Worm (Caenorhabditis elegans): ENCODE results near the gene F13H10.8.

F13H10.8 gene

ce11 chrIV:11036222-11036621, 15.9 kb downstream of the F13H10.8 start, which contains the start of gene fkb-1 (continued):
- TF ChIP-seq sox-4 (tag; optimal IDR thresholded peaks at IDR 0.05) (peak; percentile 19), nhr-237 (tag; optimal IDR thresholded peaks at IDR 0.05) (no peak), jun-1 (tag; optimal IDR thresholded peaks at IDR 0.05) (peak; percentile 30), efl-1 (optimal IDR thresholded peaks at IDR 0.05) (peak; percentile 66 to 78), efl-1 (GFP tag; optimal IDR thresholded peaks at IDR 0.05 in 1 of 2) (peak; percentile 68 to 96), snu-23 (GFP tag; optimal IDR thresholded peaks at IDR 0.05) (peak; percentile 86), mef-2 (tag; optimal IDR thresholded peaks at IDR 0.05) (no peak), nhr-77 (tag; optimal IDR thresholded peaks at IDR 0.05) (peak; percentile 39), ceh-63 (GFP tag; optimal IDR thresholded peaks at IDR 0.05) (no peak)

- TF ChIP-seq nhr-84 (tag; optimal IDR thresholded peaks at IDR 0.05) (no peak), ztf-11 (tag; optimal IDR thresholded peaks at IDR 0.05) (no peak), mef-2 (tag; optimal IDR thresholded peaks at IDR 0.05) (no peak), ces-1 (GFP tag; optimal IDR thresholded peaks at IDR 0.05) (no peak), nhr-47 (tag; optimal IDR thresholded peaks at IDR 0.05) (no peak), nhr-71 (tag; optimal IDR thresholded peaks at IDR 0.05) (peak; percentile 9), efl-1 (optimal IDR thresholded peaks at IDR 0.05) (no peak), efl-1 (GFP tag; optimal IDR thresholded peaks at IDR 0.05 in 1 of 2) (peak in 1 of 2 experiments; percentile 32), unc-130 (tag; optimal IDR thresholded peaks at IDR 0.05) (no peak), ceh-90 (tag; optimal IDR thresholded peaks at IDR 0.05) (no peak), swsn-7 (tag; optimal IDR thresholded peaks at IDR 0.05) (no peak), aly-2 (tag; optimal IDR thresholded peaks at IDR 0.05) (no peak), snu-23 (GFP tag; optimal IDR thresholded peaks at IDR 0.05) (no peak), fkh-4 (tag; optimal IDR thresholded peaks at IDR 0.05; ENCODE audit: borderline replicate concordance) (no peak), C16A3.4 (tag; optimal IDR thresholded peaks at IDR 0.05) (no peak), unc-62 (GFP tag; optimal IDR thresholded peaks at IDR 0.05) (no peak), hlh-4 (tag; optimal IDR thresholded peaks at IDR 0.05) (no peak), lir-3 (tag; optimal IDR thresholded peaks at IDR 0.05; ENCODE audit: poor library complexity) (no peak), xbp-1 (tag; optimal IDR thresholded peaks at IDR 0.05) (no peak), sup-37 (GFP tag; optimal IDR thresholded peaks at IDR 0.05) (no peak), ceh-63 (GFP tag; optimal IDR thresholded peaks at IDR 0.05) (no peak), elt-2 (tag; optimal IDR thresholded peaks at IDR 0.05) (peak; percentile 12), nhr-237 (tag; optimal IDR thresholded peaks at IDR 0.05) (no peak), zag-1 (tag; optimal IDR thresholded peaks at IDR 0.05) (peak; percentile 76), nhr-11 (tag; optimal IDR thresholded peaks at IDR 0.05) (no peak), lin-15B (tag; optimal IDR thresholded peaks at IDR 0.05) (no peak), ama-1 (optimal IDR thresholded peaks at IDR 0.05) (no peak), nhr-90 (tag; optimal IDR thresholded peaks at IDR 0.05; ENCODE audit: poor library complexity) (peak; percentile 17), pag-3 (tag; optimal IDR thresholded peaks at IDR 0.05; ENCODE audit: borderline replicate concordance, insufficient read depth) (no peak), C34B4.2 (tag; optimal IDR thresholded peaks at IDR 0.05) (no peak), alr-1 (tag; optimal IDR thresholded peaks at IDR 0.05; ENCODE audit: borderline replicate concordance) (no peak), jun-1 (tag; optimal IDR thresholded peaks at IDR 0.05) (no peak)
Observed at ce11 chrIV:11037118-11037719, 16.9 kb downstream of the F13H10.8 start.

DNA sequence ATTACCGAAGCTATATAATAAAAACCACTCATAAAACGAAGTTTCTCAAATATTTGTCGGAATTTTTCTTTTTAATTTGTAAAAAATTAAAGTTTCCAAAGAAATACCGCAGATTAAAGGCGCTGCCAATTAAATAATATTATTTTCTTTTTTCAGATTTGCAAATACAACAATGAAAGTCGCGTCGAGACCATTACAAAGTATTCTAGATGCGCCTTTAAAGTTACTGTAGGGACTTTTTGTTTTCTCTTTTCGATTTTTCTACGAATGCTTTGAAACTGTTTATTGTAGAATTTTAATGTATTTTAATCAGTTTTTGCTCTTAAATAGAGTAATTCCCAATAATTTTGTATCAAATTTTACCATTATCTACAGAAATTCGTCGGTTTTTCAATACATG, 17.9 kb downstream of the F13H10.8 start:
- no peak for TF ChIP-seq nhr-11 (tag; optimal IDR thresholded peaks at IDR 0.05)

ce11 chrIV:11038618-11038664, 18.1 kb downstream of the F13H10.8 start, which contains the start of gene kdin-1:
TSS of gene kdin-1 (plus strand) at chrIV:11038655.
- TF ChIP-seq elt-2 (tag; optimal IDR thresholded peaks at IDR 0.05) (no peak), ama-1 (optimal IDR thresholded peaks at IDR 0.05) (no peak), aly-2 (tag; optimal IDR thresholded peaks at IDR 0.05) (no peak), mef-2 (tag; optimal IDR thresholded peaks at IDR 0.05) (no peak), mep-1 (tag; optimal IDR thresholded peaks at IDR 0.05) (no peak), snpc-4 (tag; optimal IDR thresholded peaks at IDR 0.05) (no peak), hpl-2 (GFP tag; optimal IDR thresholded peaks at IDR 0.05) (no peak), nhr-90 (tag; optimal IDR thresholded peaks at IDR 0.05; ENCODE audit: poor library complexity) (no peak), hlh-4 (tag; optimal IDR thresholded peaks at IDR 0.05) (no peak), ceh-90 (tag; optimal IDR thresholded peaks at IDR 0.05) (no peak), lin-35 (GFP tag; optimal IDR thresholded peaks at IDR 0.05) (no peak), mab-9 (GFP tag; IDR thresholded peaks at IDR 0.05) (no peak), swsn-7 (tag; optimal IDR thresholded peaks at IDR 0.05) (no peak), ets-5 (GFP tag; IDR thresholded peaks at IDR 0.05) (no peak)
